Worm (Caenorhabditis elegans): Measurements from ENCODE around the gene T13G4.4.

The T13G4.4 gene

ce11 chrX:1181271-1181958 is 10.1 kb downstream of the T13G4.4 start:
- no peak for TF ChIP-seq unc-62 (GFP tag; optimal IDR thresholded peaks at IDR 0.05)

ce11 chrX:1179984-1180383 is 11.5 kb downstream of the T13G4.4 start, which contains the start of gene hot-8:
Gene hot-8 (plus strand): TSS chrX:1180284.
- no peak for TF ChIP-seq unc-62 (GFP tag; optimal IDR thresholded peaks at IDR 0.05)

DNA sequence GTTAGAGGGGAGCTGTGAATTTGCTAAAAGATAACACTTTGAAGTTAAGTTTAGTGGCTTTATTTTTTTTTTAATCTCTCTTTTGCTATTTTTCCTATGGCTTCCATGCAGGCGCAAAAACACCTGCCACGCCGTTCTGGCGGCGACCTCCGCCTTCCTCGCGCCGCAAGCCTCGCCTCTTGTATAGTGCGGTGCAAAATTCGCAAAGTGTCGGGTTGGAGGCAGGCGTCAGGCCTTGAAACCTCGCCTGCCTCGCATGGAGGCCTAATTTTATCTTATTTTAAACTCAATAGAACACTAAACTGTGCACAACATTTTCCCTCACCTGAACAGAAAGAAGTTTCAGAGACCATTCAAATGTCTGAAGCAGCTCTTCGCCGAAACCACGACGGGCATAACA is 19.5 kb downstream of the T13G4.4 start:
- TF ChIP-seq unc-62 (GFP tag; optimal IDR thresholded peaks at IDR 0.05), result no peak

- no peak for TF ChIP-seq unc-62 (GFP tag; optimal IDR thresholded peaks at IDR 0.05)
These were observed 19.9 kb downstream of the T13G4.4 start for ce11 chrX:1171617-1172016.

- no peak for TF ChIP-seq unc-62 (GFP tag; optimal IDR thresholded peaks at IDR 0.05)
These were observed 24.2 kb downstream of the T13G4.4 start for ce11 chrX:1167234-1167633.

DNA sequence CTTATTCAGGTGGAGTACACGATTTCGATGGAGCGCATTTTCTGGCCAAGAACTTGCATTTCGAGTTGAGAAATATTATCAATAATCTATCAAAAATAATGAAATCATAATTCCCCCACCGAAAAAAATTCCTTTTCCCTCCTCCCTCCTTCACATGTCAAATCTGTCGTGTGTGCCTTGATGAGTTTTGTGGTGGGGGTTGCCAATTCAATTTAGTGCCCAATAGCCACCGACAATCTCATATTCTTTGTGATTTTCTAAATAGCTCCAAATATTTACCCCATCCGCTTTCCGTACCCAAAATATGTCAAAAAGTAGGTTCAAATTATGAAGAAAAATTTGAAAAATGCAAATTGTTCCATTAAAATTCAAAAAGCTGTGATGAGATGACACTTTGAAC is 29.5 kb downstream of the T13G4.4 start, which contains the start of gene tmc-1:
TSS of gene tmc-1 (plus strand) at position 189 of the 400 bp plus-strand sequence.
- no peak for TF ChIP-seq unc-62 (GFP tag; optimal IDR thresholded peaks at IDR 0.05)

DNA sequence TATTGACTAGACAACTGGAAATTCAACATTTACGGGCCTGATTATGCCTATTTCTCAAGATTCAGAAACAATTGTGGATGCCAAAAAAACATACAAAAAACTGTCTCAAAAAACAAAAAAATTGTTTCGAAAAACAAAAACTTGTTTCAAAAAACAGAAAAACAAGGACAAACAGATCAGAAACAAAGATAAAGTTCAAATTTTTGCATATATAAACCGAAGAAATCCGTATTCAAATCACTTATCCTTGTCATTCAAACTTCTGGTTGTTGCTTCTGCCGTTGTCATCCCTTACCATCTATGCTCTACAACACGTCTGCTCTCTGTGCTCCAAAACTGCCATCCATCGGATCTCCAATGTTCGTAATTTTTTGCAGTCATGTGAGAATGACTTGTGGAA is 36.8 kb downstream of the T13G4.4 start, which contains the start of gene R193.1:
TSS of gene R193.1 (plus strand) at position 301 of the 400 bp plus-strand sequence.
- TF ChIP-seq unc-62 (GFP tag; optimal IDR thresholded peaks at IDR 0.05), result no peak

DNA sequence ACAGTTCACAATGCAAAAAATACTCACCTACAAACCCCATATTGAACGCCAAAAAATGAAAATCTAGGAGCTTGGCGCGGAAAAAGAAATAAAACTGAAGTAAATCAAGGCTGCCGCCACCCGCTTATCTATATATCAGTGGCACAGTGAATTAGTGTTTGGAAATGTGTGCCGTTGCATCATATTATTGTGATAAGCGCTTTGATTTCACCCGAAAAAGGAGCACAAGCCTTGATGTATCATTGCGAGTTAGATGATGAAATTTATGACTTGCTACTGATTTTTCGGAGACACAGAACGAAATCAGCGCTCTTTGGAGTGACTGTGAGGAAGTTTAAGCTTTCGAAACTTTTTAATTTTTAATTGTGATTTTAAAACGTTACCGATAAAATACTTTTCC is 43.0 kb downstream of the T13G4.4 start, which contains the start of the genes R193.2 and R193.6:
TSS of gene R193.2 (minus strand) at position 148 of the 400 bp plus-strand sequence.
TSS of gene R193.6 (plus strand) at position 350 of the 400 bp plus-strand sequence.
- TF ChIP-seq unc-62 (GFP tag; optimal IDR thresholded peaks at IDR 0.05), result no peak

ce11 chrX:1147394-1147793 is 44.1 kb downstream of the T13G4.4 start:
- no peak for TF ChIP-seq unc-62 (GFP tag; optimal IDR thresholded peaks at IDR 0.05)

DNA sequence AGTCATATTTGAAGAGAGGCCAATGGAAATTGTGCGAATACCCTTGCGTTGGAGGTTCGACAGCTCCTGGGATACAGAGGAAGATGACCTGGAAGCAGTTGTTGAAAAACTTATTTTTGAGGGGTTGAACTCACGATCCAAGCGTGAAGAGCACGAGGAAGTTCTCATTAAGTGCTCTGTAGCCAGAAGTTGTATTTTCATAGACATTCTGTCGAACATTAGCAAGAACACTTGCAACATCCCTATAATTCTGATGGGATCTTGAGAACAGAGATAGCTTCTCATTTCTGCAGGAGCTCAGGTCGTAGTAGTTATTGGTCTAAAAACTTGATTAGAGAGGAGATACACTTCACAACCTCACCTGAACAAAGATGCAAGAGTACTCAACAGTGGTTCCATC is 49.9 kb downstream of the T13G4.4 start:
- TF ChIP-seq unc-62 (GFP tag; optimal IDR thresholded peaks at IDR 0.05), result no peak
